Fruit fly (Drosophila melanogaster): Measurements from ENCODE around the gene sws.

The sws gene

DNA sequence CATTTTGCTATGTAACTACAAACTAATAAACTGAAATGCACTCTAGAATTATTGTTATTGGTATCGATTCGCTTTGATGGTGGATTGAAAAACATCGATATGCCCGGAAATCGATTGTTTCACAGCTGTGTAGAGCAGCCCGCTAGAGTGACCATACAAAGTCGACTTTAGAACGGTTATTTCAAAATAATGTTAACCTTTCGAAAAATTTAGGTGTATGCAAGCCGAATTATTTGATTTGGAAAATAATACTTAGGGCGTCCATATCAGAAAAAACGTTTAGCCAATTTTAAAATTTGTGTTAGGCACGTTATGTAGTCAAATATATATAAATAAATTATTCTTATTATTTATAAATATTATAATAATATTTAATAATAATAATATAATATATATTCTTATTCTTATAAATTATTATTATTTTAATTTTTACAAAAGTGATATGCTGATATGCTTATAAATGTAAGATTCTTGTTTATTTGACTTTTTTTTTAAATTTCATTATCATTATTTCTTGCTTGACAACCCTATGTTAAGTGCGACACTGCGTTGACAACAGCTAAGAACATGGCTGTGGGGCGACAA is at the start of gene sws:
sws (minus strand) TSS at position 22 of the 585 bp plus-strand sequence.
- TF ChIP-seq psq (GFP tag; optimal IDR thresholded peaks at IDR 0.05): peak; percentile 23
- TF ChIP-seq h (GFP tag; optimal IDR thresholded peaks at IDR 0.05): peak; percentile 14
- TF ChIP-seq rgr (GFP tag; optimal IDR thresholded peaks at IDR 0.05): peak; percentile 26
- no peak for TF ChIP-seq Vsx2 (GFP tag; optimal IDR thresholded peaks at IDR 0.05; ENCODE audit: partially characterized antibody)
- TF ChIP-seq sage (GFP tag; optimal IDR thresholded peaks at IDR 0.05): no peak
- peak; percentile 39 for TF ChIP-seq fru (GFP tag; optimal IDR thresholded peaks at IDR 0.05)
- TF ChIP-seq Sp1 (GFP tag; optimal IDR thresholded peaks at IDR 0.05): peak; percentile 34
- TF ChIP-seq ey (GFP tag; optimal IDR thresholded peaks at IDR 0.05): peak; percentile 15
- peak; percentile 37 for TF ChIP-seq OdsH (GFP tag; optimal IDR thresholded peaks at IDR 0.05)
- no peak for TF ChIP-seq pan (optimal IDR thresholded peaks at IDR 0.05)
- TF ChIP-seq HLH106 (tag; optimal IDR thresholded peaks at IDR 0.05): peak; percentile 63
- no peak for TF ChIP-seq jim (GFP tag; optimal IDR thresholded peaks at IDR 0.05)
- no peak for TF ChIP-seq CG32264 (GFP tag; optimal IDR thresholded peaks at IDR 0.05)
- TF ChIP-seq brk (GFP tag; optimal IDR thresholded peaks at IDR 0.05): no peak
- no peak for TF ChIP-seq Dfd (GFP tag; optimal IDR thresholded peaks at IDR 0.05)
- TF ChIP-seq foxo (GFP tag; optimal IDR thresholded peaks at IDR 0.05): peak in 1 of 2 experiments; percentile 61
- no peak for TF ChIP-seq Hr78 (GFP tag; optimal IDR thresholded peaks at IDR 0.05)

DNA sequence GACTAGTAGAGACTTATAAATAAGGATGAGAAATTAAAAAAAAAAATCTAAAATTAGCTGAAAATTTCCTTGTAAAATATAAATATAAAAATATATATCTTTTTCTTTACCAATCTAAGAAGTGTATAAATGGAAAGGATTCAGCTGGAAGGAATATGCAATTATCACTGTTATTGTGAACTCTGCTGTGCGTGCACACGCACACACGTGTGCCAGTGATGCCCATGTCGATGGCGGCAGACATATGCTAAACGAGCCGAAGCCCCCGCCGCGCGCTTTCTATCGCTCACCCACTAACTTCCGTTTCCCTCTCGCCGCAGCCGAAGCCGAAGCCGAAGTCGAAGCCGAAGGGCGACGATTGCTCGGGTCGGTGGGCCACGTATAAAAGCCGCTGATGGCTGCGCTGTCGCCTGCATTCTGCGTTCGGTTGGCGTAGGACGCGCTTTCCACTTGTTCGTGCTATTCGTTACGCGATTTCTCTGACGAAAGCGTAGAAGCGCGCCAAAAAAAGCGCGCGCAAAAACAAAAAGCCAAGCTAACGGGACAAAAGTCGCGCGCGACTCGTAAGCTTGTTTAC is 27.2 kb upstream of the sws start, which contains the start of gene Tbh:
Tbh (plus strand) TSS at position 527 of the 577 bp plus-strand sequence.
- TF ChIP-seq jim (GFP tag; optimal IDR thresholded peaks at IDR 0.05): no peak
- no peak for TF ChIP-seq CrebA (GFP tag; optimal IDR thresholded peaks at IDR 0.05; ENCODE audit: borderline replicate concordance)
- TF ChIP-seq Hr78 (GFP tag; optimal IDR thresholded peaks at IDR 0.05): no peak
- no peak for TF ChIP-seq Hr83 (GFP tag; optimal IDR thresholded peaks at IDR 0.05; ENCODE audit: poor library complexity, severe bottlenecking)
- no peak for TF ChIP-seq sage (GFP tag; optimal IDR thresholded peaks at IDR 0.05)
- no peak for TF ChIP-seq sv (GFP tag; optimal IDR thresholded peaks at IDR 0.05)
- no peak for TF ChIP-seq foxo (GFP tag; optimal IDR thresholded peaks at IDR 0.05)
- no peak for TF ChIP-seq Vsx2 (GFP tag; optimal IDR thresholded peaks at IDR 0.05; ENCODE audit: partially characterized antibody)
- TF ChIP-seq Dfd (GFP tag; optimal IDR thresholded peaks at IDR 0.05): no peak
- no peak for TF ChIP-seq psq (GFP tag; optimal IDR thresholded peaks at IDR 0.05)
- no peak for TF ChIP-seq Myc (optimal IDR thresholded peaks at IDR 0.05)
- no peak for TF ChIP-seq fru (GFP tag; optimal IDR thresholded peaks at IDR 0.05)
- TF ChIP-seq HLH106 (tag; optimal IDR thresholded peaks at IDR 0.05): no peak
- TF ChIP-seq pan (optimal IDR thresholded peaks at IDR 0.05): no peak
- no peak for TF ChIP-seq dl (GFP tag; optimal IDR thresholded peaks at IDR 0.05; ENCODE audit: insufficient read depth in 1 of 2, partially characterized antibody in 2 of 2)
- no peak for TF ChIP-seq br (GFP tag; optimal IDR thresholded peaks at IDR 0.05)

DNA sequence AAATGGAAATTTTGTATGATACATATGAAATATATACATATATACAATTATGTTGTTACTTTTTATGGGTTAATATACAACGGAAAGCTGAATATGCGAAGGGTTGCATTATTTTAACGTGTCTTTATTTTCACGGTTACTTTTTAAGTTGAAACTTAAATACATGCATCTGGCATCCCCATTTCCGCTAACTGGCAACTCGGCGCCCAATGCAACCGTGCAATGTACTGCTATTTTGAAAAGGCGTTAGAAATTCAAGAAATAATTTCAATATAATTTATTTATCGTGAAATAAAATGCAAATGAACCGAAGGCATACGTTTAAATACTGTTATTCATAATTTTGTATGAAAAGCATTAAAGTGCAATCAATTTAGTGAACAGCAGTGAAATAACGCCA is 18.5 kb upstream of the sws start:
- peak; percentile 25 for TF ChIP-seq HLH106 (tag; optimal IDR thresholded peaks at IDR 0.05)
- TF ChIP-seq foxo (GFP tag; optimal IDR thresholded peaks at IDR 0.05): no peak
- TF ChIP-seq jim (GFP tag; optimal IDR thresholded peaks at IDR 0.05): no peak
- peak; percentile 9 for TF ChIP-seq CG9705 (GFP tag; optimal IDR thresholded peaks at IDR 0.05)

DNA sequence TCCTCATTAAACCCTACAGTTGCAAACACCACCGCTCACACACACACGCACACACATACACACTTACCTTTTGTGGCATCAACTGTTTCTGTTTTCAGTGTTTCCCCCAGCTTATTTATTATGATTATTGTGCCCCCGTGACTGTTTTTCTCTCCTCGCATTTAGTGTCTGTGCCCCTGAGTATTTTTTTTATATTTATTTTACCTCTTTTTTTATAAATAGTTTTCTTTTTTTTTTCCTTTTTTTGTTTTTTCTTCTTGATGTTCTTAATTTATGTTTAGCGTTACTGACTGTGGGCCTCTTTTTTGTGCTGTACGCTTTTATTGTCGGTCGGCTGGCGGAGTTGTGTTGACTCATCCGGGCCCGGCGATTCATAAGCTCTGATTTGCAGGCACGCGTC is 12.8 kb upstream of the sws start:
- TF ChIP-seq Vsx2 (GFP tag; optimal IDR thresholded peaks at IDR 0.05; ENCODE audit: partially characterized antibody): no peak
- TF ChIP-seq sage (GFP tag; optimal IDR thresholded peaks at IDR 0.05): no peak
- TF ChIP-seq CG9705 (GFP tag; optimal IDR thresholded peaks at IDR 0.05): no peak
- no peak for TF ChIP-seq Sp1 (GFP tag; optimal IDR thresholded peaks at IDR 0.05)
- TF ChIP-seq N (GFP tag; optimal IDR thresholded peaks at IDR 0.05): no peak
- TF ChIP-seq fru (GFP tag; optimal IDR thresholded peaks at IDR 0.05): no peak
- no peak for TF ChIP-seq jim (GFP tag; optimal IDR thresholded peaks at IDR 0.05)

DNA sequence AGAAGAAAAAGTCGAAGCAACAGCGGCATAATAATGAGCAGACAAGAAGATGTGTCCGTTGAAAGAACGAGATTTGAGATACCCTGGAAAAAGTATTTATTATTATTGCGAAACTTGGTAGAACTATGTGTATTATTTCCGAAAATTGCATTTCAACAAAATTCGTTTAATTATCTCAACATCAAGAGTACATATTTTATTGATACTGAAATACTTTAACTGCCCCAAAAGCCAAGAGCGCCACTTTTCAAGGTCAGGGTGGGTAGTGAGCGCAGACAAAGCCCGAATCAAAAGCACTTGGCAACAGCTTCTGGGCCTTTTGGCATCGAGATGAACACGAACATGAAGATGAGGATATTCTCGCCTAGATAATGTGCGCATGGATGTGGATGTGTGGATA is 11.2 kb upstream of the sws start:
- no peak for TF ChIP-seq usp (GFP tag; optimal IDR thresholded peaks at IDR 0.05)
- no peak for TF ChIP-seq sage (GFP tag; optimal IDR thresholded peaks at IDR 0.05)
- TF ChIP-seq Hr78 (GFP tag; optimal IDR thresholded peaks at IDR 0.05): no peak
- TF ChIP-seq woc (GFP tag; optimal IDR thresholded peaks at IDR 0.05): no peak
- no peak for TF ChIP-seq Sp1 (GFP tag; optimal IDR thresholded peaks at IDR 0.05)

DNA sequence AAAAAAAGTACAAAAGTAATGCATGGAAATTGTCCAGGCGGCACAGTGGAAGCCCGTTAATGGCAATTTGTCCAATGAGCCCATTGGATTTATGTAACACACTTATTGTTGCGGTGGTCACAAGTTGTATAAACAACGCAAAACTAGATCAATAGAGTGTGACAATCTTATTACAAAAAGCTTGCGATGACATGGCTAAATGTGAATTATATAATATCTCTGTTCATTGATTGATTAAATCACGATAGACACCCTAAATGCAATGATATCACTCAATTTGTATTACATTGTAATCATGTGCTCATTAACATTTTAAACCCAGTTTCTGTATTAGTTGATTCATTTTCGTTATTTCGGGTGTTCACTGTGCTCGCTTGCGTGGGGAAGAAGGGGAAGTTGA is 10.0 kb upstream of the sws start:
- TF ChIP-seq fru (GFP tag; optimal IDR thresholded peaks at IDR 0.05) (peak; percentile 42), CrebA (GFP tag; optimal IDR thresholded peaks at IDR 0.05; ENCODE audit: borderline replicate concordance) (no peak), HLH106 (tag; optimal IDR thresholded peaks at IDR 0.05) (peak; percentile 30), Hnf4 (GFP tag; optimal IDR thresholded peaks at IDR 0.05) (no peak), woc (GFP tag; optimal IDR thresholded peaks at IDR 0.05) (peak; percentile 36)
